Worm (Caenorhabditis elegans) whole organism, midembryonic: Measurements from ENCODE around the gene ugt-21.

Experiments used
- T22C8.4 ChIP-seq: fragments of 200-800 bp; sonication (Bioruptor generic); IDR thresholded peaks from 2 replicates; pipeline ENCODE4 v1.3.6; 2022; ENCODE audit warnings: missing genetic modification characterization, missing compliant biosample characterization
- cog-1 ChIP-seq: sonication (generic microtip); optimal IDR thresholded peaks from 2 replicates; lab custom pipeline; 2016; ENCODE audit warnings: missing genetic modification characterization, missing compliant biosample characterization
- klf-2 ChIP-seq: fragments of 200-800 bp; sonication (Bioruptor generic); conservative IDR thresholded peaks from 2 replicates; pipeline ENCODE4 v1.3.6; 2022; ENCODE audit warnings: missing genetic modification reagents, missing genetic modification characterization, missing compliant biosample characterization
- ref-1 ChIP-seq: fragments of 200-800 bp; sonication (Bioruptor generic); conservative IDR thresholded peaks from 2 replicates; pipeline ENCODE4 v1.3.6; 2022; ENCODE audit warnings: missing genetic modification reagents, missing genetic modification characterization, missing compliant biosample characterization

- TF ChIP-seq klf-2 (GFP tag; lab: Robert Waterston, UW) (no peak), T22C8.4 (GFP tag; lab: Robert Waterston, UW) (no peak), ref-1 (no peak), cog-1 (tag; lab: Kevin White, UChicago) (no peak)
Measured at ce11 chrIV:9459224-9459781, 40.8 kb upstream of the ugt-21 start, which contains the start of gene copb-2.
